Worm (Caenorhabditis elegans): ENCODE data around the gene F52D10.2.

Gene F52D10.2

ce11 chrX:11603234-11604108, 12.0 kb upstream of the F52D10.2 start:
- peak; percentile 29; the same call in 1 of the 2 replicates for TF ChIP-seq ztf-23 (GFP tag; IDR thresholded peaks at IDR 0.05)
- no peak for TF ChIP-seq flt-1 (GFP tag; IDR thresholded peaks at IDR 0.05)
- no peak for TF ChIP-seq ref-1 (GFP tag; conservative IDR thresholded peaks at IDR 0.05)
- no peak for TF ChIP-seq ztf-29 (GFP tag; IDR thresholded peaks at IDR 0.05)

DNA sequence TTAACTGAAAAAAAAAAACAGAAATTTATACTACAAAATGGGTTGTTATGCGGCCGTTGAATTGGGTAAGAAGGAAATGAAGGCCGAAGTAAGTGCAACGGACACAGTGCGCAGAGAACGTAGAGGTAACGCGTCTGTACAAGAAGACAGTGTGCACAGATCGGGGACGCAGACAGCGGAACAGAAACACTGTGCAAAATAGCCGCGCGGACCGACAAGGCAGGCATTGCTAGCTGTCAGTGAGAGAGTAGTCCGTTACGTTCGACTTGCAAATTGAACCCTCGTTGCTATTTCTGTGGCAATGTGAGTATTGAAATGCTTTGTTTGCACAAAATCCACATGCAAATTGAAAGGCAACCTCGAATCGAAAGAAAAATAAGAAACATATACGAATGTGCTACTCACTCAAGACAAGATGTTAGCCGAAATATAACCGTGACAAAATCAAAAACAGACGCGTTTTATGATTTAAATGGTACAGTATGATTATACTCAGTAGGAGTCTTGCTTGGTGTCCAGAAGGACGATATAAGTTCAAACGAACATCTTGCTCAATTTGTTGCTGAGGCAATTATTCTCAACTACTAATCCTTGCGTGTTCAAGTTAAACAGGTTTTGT, 9.1 kb upstream of the F52D10.2 start:
- TF ChIP-seq flt-1 (GFP tag; IDR thresholded peaks at IDR 0.05) (0 out of 2 replicates have a peak, but pooled peaks have one; percentile 17), T22C8.4 (GFP tag; IDR thresholded peaks at IDR 0.05) (no peak)

DNA sequence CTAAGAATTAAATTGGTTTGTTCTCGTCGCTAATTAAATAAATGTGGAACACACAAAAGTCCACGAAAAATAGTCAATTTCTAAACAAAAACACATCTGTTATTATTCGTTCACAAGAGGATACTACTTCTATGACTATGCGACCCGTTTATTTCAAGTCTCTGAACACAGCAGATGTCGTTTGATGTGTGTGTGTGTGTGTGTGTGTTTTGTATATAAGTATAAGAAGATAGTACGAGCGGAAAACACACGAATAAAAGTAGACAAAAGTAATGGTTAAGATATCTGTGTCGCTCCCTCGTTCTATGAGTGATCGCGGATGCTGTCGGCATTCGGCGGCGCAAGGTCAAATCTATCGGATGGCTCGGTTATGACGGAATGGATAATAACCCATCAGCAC, 7.3 kb upstream of the F52D10.2 start:
- TF ChIP-seq klf-2 (GFP tag; conservative IDR thresholded peaks at IDR 0.05) (no peak), T22C8.4 (GFP tag; IDR thresholded peaks at IDR 0.05) (no peak), ztf-29 (GFP tag; IDR thresholded peaks at IDR 0.05) (no peak)

DNA sequence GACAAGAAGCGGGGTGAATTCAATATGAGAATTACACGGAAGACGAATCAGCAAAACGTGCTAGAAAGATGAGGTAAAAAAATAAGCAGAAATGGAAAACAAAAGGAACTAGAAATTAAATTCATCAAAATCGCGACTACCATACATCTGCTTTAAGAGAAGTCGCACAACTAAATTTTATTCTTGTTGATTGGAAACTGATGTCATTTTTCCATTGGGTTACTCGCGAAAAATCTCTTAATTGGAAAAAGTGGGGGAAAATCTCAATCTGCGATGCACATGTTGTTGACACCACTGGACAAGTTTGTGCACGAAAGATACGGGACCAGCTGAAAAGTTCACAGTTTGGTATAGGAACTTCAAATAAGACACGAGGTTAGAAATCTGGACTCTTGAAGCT, 5.4 kb upstream of the F52D10.2 start:
- TF ChIP-seq klf-2 (GFP tag; conservative IDR thresholded peaks at IDR 0.05) (no peak), ztf-29 (GFP tag; IDR thresholded peaks at IDR 0.05) (no peak), cog-1 (tag; optimal IDR thresholded peaks at IDR 0.05) (no peak), T22C8.4 (GFP tag; IDR thresholded peaks at IDR 0.05) (no peak), ztf-23 (GFP tag; IDR thresholded peaks at IDR 0.05) (no peak), flt-1 (GFP tag; IDR thresholded peaks at IDR 0.05) (no peak), tab-1 (GFP tag; IDR thresholded peaks at IDR 0.05) (no peak), ref-1 (GFP tag; conservative IDR thresholded peaks at IDR 0.05) (no peak), med-1 (GFP tag; optimal IDR thresholded peaks at IDR 0.05; ENCODE audit: insufficient read depth) (no peak)

DNA sequence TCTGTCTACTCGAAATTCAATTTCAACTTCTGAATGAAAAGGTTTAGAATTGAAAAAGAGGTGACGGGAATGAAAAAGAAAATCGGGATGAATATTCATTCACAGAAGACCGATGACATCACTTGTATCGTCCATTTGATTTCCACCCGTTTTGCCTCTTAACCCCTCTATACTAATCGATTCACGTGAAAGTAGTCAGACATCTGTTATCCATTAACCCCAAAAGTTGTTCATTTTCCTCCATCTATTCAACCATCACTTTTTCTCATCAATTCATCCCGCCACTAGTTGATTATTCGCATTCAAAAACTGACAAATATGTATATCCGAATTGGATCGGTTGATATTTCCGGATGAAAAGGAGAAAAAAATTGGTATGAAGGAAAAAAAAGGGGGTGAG, 1.0 kb upstream of the F52D10.2 start:
- TF ChIP-seq cog-1 (tag; optimal IDR thresholded peaks at IDR 0.05) (no peak), ztf-23 (GFP tag; IDR thresholded peaks at IDR 0.05) (no peak), klf-2 (GFP tag; conservative IDR thresholded peaks at IDR 0.05) (no peak), tab-1 (GFP tag; IDR thresholded peaks at IDR 0.05) (no peak), ztf-29 (GFP tag; IDR thresholded peaks at IDR 0.05) (no peak), T22C8.4 (GFP tag; IDR thresholded peaks at IDR 0.05) (no peak)

DNA sequence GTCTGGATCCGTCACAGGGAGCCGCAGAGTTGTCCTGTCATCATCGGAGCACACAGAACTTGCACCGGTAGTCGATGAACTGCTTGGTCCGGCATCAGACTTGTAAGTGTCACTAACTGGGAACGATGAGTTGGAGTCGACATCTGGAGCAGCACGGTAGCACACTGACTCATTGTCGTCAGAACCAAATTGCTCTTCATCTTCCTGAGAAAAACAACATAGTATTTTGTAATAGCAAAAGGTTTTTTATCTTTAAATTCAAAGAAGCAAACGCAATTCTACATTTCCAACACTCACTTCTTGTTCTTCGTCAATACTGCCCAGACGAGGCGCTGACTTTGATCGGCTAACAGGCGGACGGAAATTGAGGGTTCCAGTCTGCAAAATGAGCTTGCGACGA, 975 bp downstream of the F52D10.2 start:
- no peak for TF ChIP-seq flt-1 (GFP tag; IDR thresholded peaks at IDR 0.05)
- TF ChIP-seq ztf-23 (GFP tag; IDR thresholded peaks at IDR 0.05), result no peak
- no peak for TF ChIP-seq med-1 (GFP tag; optimal IDR thresholded peaks at IDR 0.05; ENCODE audit: insufficient read depth)
- TF ChIP-seq ref-1 (GFP tag; conservative IDR thresholded peaks at IDR 0.05), result no peak
- no peak for TF ChIP-seq ztf-29 (GFP tag; IDR thresholded peaks at IDR 0.05)
- no peak for TF ChIP-seq T22C8.4 (GFP tag; IDR thresholded peaks at IDR 0.05)

- TF ChIP-seq T22C8.4 (GFP tag; IDR thresholded peaks at IDR 0.05) (no peak), ztf-23 (GFP tag; IDR thresholded peaks at IDR 0.05) (no peak), flt-1 (GFP tag; IDR thresholded peaks at IDR 0.05) (no peak), klf-2 (GFP tag; conservative IDR thresholded peaks at IDR 0.05) (no peak), med-1 (GFP tag; optimal IDR thresholded peaks at IDR 0.05; ENCODE audit: insufficient read depth) (no peak), ztf-29 (GFP tag; IDR thresholded peaks at IDR 0.05) (no peak), cog-1 (tag; optimal IDR thresholded peaks at IDR 0.05) (no peak), tab-1 (GFP tag; IDR thresholded peaks at IDR 0.05) (no peak), ref-1 (GFP tag; conservative IDR thresholded peaks at IDR 0.05) (no peak)
Observed at ce11 chrX:11585894-11586293, 5.6 kb downstream of the F52D10.2 start.

DNA sequence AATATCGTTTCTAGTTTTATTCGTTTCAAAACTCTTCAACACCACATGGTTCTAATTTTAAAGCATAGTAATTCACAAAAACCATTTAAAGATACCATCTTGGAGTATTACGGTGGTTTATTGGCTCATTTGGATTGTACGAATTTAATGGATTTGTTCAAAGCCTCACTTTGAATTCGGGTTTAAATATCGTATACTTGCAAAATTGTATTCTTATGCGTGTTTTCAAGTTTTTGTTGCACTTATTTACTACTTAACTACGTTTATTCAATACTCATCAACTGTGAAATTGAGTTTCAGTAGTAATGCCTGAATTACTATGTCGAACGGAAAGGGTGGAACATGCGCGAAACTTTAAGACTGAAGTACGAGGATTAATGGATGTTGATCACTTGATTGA, 6.1 kb downstream of the F52D10.2 start, which contains the start of gene abts-2:
abts-2 (plus strand) TSS at position 301 of the 400 bp plus-strand sequence.
- no peak for TF ChIP-seq tab-1 (GFP tag; IDR thresholded peaks at IDR 0.05)

- TF ChIP-seq klf-2 (GFP tag; conservative IDR thresholded peaks at IDR 0.05) (no peak), ref-1 (GFP tag; conservative IDR thresholded peaks at IDR 0.05) (no peak), flt-1 (GFP tag; IDR thresholded peaks at IDR 0.05) (0 out of 2 replicates have a peak, but pooled peaks have one; percentile 32)
Observed at ce11 chrX:11576429-11577088, 15.0 kb downstream of the F52D10.2 start.

ce11 chrX:11574167-11574566, 17.4 kb downstream of the F52D10.2 start:
- no peak for TF ChIP-seq ztf-23 (GFP tag; IDR thresholded peaks at IDR 0.05)
- no peak for TF ChIP-seq klf-2 (GFP tag; conservative IDR thresholded peaks at IDR 0.05)
- TF ChIP-seq ztf-29 (GFP tag; IDR thresholded peaks at IDR 0.05), result no peak
- TF ChIP-seq T22C8.4 (GFP tag; IDR thresholded peaks at IDR 0.05), result no peak
- TF ChIP-seq flt-1 (GFP tag; IDR thresholded peaks at IDR 0.05), result no peak
- no peak for TF ChIP-seq med-1 (GFP tag; optimal IDR thresholded peaks at IDR 0.05; ENCODE audit: insufficient read depth)
- TF ChIP-seq ref-1 (GFP tag; conservative IDR thresholded peaks at IDR 0.05), result no peak
- TF ChIP-seq cog-1 (tag; optimal IDR thresholded peaks at IDR 0.05), result no peak
- no peak for TF ChIP-seq tab-1 (GFP tag; IDR thresholded peaks at IDR 0.05)

All from whole organism, midembryonic.